Worm (Caenorhabditis elegans) whole organism, mixed stage, embryonic: Measurements from ENCODE around the gene T05A1.5.

Experiments
- elt-1 ChIP-seq: sonication (generic microtip); optimal IDR thresholded peaks from 2 replicates; lab custom pipeline; 2017; ENCODE audit warnings: missing genetic modification characterization, mild to moderate bottlenecking, missing compliant biosample characterization, antibody characterized with exemption, moderate library complexity, borderline replicate concordance; ENCODE audit not compliant: insufficient read depth
- lin-13 ChIP-seq: fragments of 150-350 bp; optimal IDR thresholded peaks from 2 replicates; lab custom pipeline; 2014; ENCODE audit warnings: missing biosample characterization, missing genetic modification characterization
- lin-32 ChIP-seq: fragments of 200-800 bp; sonication (Bioruptor generic); optimal IDR thresholded peaks from 2 replicates; lab custom pipeline; 2018; ENCODE audit warnings: mild to moderate bottlenecking, missing genetic modification characterization, missing compliant biosample characterization
- lsy-2 ChIP-seq: fragments of 150-350 bp; optimal IDR thresholded peaks from 2 replicates; lab custom pipeline; 2014; ENCODE audit warnings: missing biosample characterization, missing genetic modification characterization
- sem-2 ChIP-seq: fragments of 200-800 bp; sonication (Bioruptor generic); optimal IDR thresholded peaks from 2 replicates; lab custom pipeline; 2018; ENCODE audit warnings: mild to moderate bottlenecking, missing genetic modification characterization, missing compliant biosample characterization
- sptf-1 ChIP-seq: sonication (generic microtip); optimal IDR thresholded peaks from 2 replicates; lab custom pipeline; 2017; ENCODE audit warnings: mild to moderate bottlenecking, missing genetic modification characterization, moderate library complexity, missing compliant biosample characterization
- tbx-8 ChIP-seq: fragments of 200-800 bp; sonication (Bioruptor generic); optimal IDR thresholded peaks from 2 replicates; lab custom pipeline; 2018; ENCODE audit warnings: mild to moderate bottlenecking, missing genetic modification characterization, moderate library complexity, missing compliant biosample characterization
- zip-8 ChIP-seq: fragments of 150-350 bp; optimal IDR thresholded peaks from 2 replicates; lab custom pipeline; 2014; ENCODE audit warnings: missing biosample characterization, missing genetic modification characterization

Gene T05A1.5

DNA sequence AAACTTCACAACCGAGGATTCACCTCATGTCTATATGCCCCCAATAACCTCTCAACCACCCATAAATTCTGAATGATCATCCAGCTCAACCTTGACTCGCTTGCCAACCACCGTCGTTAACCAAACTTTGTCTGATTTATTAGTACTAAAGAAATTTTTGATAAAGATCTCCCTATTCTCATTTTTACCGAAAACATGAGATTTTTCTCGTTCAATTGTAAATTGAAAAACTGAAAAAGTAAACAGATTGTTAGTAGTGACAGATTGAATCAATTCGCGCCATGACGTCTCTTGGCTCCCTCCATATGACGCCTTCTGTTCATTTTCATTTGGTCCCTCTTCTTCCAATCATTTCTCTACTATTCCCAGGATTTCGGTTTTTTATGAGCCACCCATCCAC is 61.9 kb downstream of the T05A1.5 start:
- no peak for TF ChIP-seq lin-13 (tag; lab: Kevin White, UChicago)
- TF ChIP-seq sptf-1 (tag; lab: Kevin White, UChicago): no peak
- TF ChIP-seq tbx-8 (GFP tag; lab: Kevin White, UChicago): no peak
- TF ChIP-seq zip-8: no peak
- no peak for TF ChIP-seq elt-1 (tag; lab: Kevin White, UChicago)

DNA sequence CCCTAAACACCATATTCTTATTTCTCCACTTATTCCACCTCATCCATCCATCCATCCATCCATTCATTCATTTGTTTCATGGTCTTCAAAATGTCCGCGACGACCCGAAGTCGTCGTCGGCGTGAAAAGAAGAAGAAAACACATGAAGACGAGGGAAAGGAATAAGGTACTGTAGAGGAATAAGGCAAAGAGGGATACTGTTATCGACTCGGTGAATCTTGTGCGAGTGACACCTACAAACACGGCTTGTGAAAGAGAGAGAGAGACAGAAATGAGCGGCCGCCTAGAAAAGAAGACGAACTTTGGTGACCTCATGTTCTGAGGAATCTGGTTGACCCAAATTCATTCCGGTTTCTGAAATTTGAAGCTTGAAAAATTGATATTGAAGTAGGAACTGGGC is 63.0 kb downstream of the T05A1.5 start:
- TF ChIP-seq sem-2 (no peak), elt-1 (tag; lab: Kevin White, UChicago) (peak; percentile 97), lsy-2 (tag; lab: Kevin White, UChicago) (no peak), lin-32 (GFP tag; lab: Kevin White, UChicago) (no peak), lin-13 (tag; lab: Kevin White, UChicago) (no peak)
